Fruit fly (Drosophila melanogaster) whole organism, prepupa: ENCODE results near the gene mbm.

Source experiments
- Blimp-1 ChIP-seq: fragments of 200-800 bp; sonication (Bioruptor generic); optimal IDR thresholded peaks from 3 replicates; lab custom pipeline; 2017; ENCODE audit warnings: missing biosample characterization, missing genetic modification characterization, mild to moderate bottlenecking, moderate library complexity, missing genetic modification reagents
- CG10631 ChIP-seq: fragments of 200-800 bp; sonication (Bioruptor generic); optimal IDR thresholded peaks from 2 replicates; lab custom pipeline; 2016; ENCODE audit warnings: missing biosample characterization, missing genetic modification characterization
- CG10669 ChIP-seq: fragments of 200-800 bp; sonication (Bioruptor generic); optimal IDR thresholded peaks from 3 replicates; lab custom pipeline; 2018; ENCODE audit warnings: missing biosample characterization, mild to moderate bottlenecking, missing genetic modification characterization, moderate library complexity
- CG11294 ChIP-seq: fragments of 200-800 bp; sonication (Bioruptor generic); IDR thresholded peaks from 2 replicates; pipeline ENCODE4 v1.3.6; 2022; ENCODE audit warnings: missing biosample characterization, missing genetic modification characterization
- CG11762 ChIP-seq: fragments of 200-800 bp; sonication (Bioruptor generic); optimal IDR thresholded peaks from 3 replicates; lab custom pipeline; 2016; ENCODE audit warnings: missing biosample characterization, missing genetic modification characterization; ENCODE audit not compliant: insufficient read depth
- CG11902 ChIP-seq: fragments of 200-800 bp; sonication (Bioruptor generic); optimal IDR thresholded peaks from 3 replicates; lab custom pipeline; 2016; ENCODE audit warnings: missing biosample characterization, missing genetic modification characterization
- CG15336 ChIP-seq: fragments of 200-800 bp; sonication (Bioruptor generic); IDR thresholded peaks from 2 replicates; pipeline ENCODE4 v1.3.6; 2022; ENCODE audit warnings: missing biosample characterization, missing genetic modification characterization
- CG16779 ChIP-seq: fragments of 200-800 bp; sonication (Bioruptor generic); optimal IDR thresholded peaks from 3 replicates; lab custom pipeline; 2017; ENCODE audit warnings: missing biosample characterization, mild to moderate bottlenecking, missing genetic modification characterization
- CG3032 ChIP-seq: fragments of 200-800 bp; optimal IDR thresholded peaks from 2 replicates; lab custom pipeline; 2019; ENCODE audit warnings: missing biosample characterization, mild to moderate bottlenecking, missing genetic modification characterization, moderate library complexity
- CG34406 ChIP-seq: fragments of 200-800 bp; sonication (Bioruptor generic); optimal IDR thresholded peaks from 3 replicates; lab custom pipeline; 2016; ENCODE audit warnings: missing biosample characterization, missing genetic modification characterization
- CG4318 ChIP-seq: fragments of 200-800 bp; sonication (Bioruptor generic); optimal IDR thresholded peaks from 3 replicates; lab custom pipeline; 2017; ENCODE audit warnings: missing biosample characterization, mild to moderate bottlenecking, missing genetic modification characterization
- CG6276 ChIP-seq: fragments of 200-800 bp; sonication (Bioruptor generic); optimal IDR thresholded peaks from 2 replicates; lab custom pipeline; 2017; ENCODE audit warnings: missing biosample characterization, mild to moderate bottlenecking, missing genetic modification characterization
- CG6792 ChIP-seq: fragments of 200-800 bp; sonication (Bioruptor generic); optimal IDR thresholded peaks from 3 replicates; lab custom pipeline; 2016; ENCODE audit warnings: missing biosample characterization, missing genetic modification characterization
- CG6854 ChIP-seq: fragments of 200-800 bp; sonication (Bioruptor generic); optimal IDR thresholded peaks from 2 replicates; lab custom pipeline; 2017; ENCODE audit warnings: missing biosample characterization, mild to moderate bottlenecking, missing genetic modification characterization
- CG7368 ChIP-seq: fragments of 200-800 bp; sonication (Bioruptor generic); optimal IDR thresholded peaks from 3 replicates; lab custom pipeline; 2016; ENCODE audit warnings: missing biosample characterization, missing genetic modification characterization
- CG8119 ChIP-seq: fragments of 200-800 bp; sonication (Bioruptor generic); IDR thresholded peaks from 3 replicates; pipeline ENCODE4 v1.3.6; 2022; ENCODE audit warnings: missing biosample characterization, missing genetic modification characterization
- CG8319 ChIP-seq: fragments of 200-800 bp; sonication (Bioruptor generic); optimal IDR thresholded peaks from 3 replicates; lab custom pipeline; 2016; ENCODE audit warnings: missing biosample characterization, missing genetic modification characterization
- Eip78C ChIP-seq: fragments of 200-800 bp; sonication (Bioruptor generic); peaks from one replicate; lab custom pipeline; 2016; ENCODE audit warnings: missing biosample characterization, missing genetic modification characterization
- Eip93F ChIP-seq: fragments of 200-800 bp; sonication (Bioruptor generic); optimal IDR thresholded peaks from 2 replicates; lab custom pipeline; 2016; ENCODE audit warnings: missing biosample characterization, mild to moderate bottlenecking, missing genetic modification characterization
- Ets21C ChIP-seq: fragments of 200-800 bp; sonication (Bioruptor generic); optimal IDR thresholded peaks from 3 replicates; lab custom pipeline; 2016; ENCODE audit warnings: missing biosample characterization, missing genetic modification characterization
- Ets96B ChIP-seq: fragments of 200-800 bp; optimal IDR thresholded peaks from 2 replicates; lab custom pipeline; 2019; ENCODE audit warnings: missing biosample characterization, mild to moderate bottlenecking, missing genetic modification characterization, moderate library complexity
- Hr38 ChIP-seq: sonication (Bioruptor generic); optimal IDR thresholded peaks from 2 replicates; lab custom pipeline; 2016; ENCODE audit warnings: missing biosample characterization, missing genetic modification characterization
- Hr39 ChIP-seq: fragments of 200-800 bp; sonication (Bioruptor generic); optimal IDR thresholded peaks from 2 replicates; lab custom pipeline; 2016; ENCODE audit warnings: missing biosample characterization, missing genetic modification characterization
- Hr4 ChIP-seq: fragments of 200-800 bp; sonication (Bioruptor generic); optimal IDR thresholded peaks from 3 replicates; lab custom pipeline; 2016; ENCODE audit warnings: missing biosample characterization, missing genetic modification characterization
- Lpt ChIP-seq: fragments of 200-800 bp; sonication (Bioruptor generic); optimal IDR thresholded peaks from 3 replicates; lab custom pipeline; 2016; ENCODE audit warnings: missing biosample characterization, missing genetic modification characterization
- Met ChIP-seq: fragments of 200-800 bp; sonication (Bioruptor generic); optimal IDR thresholded peaks from 3 replicates; lab custom pipeline; 2016; ENCODE audit warnings: missing biosample characterization, missing genetic modification characterization
- Smox ChIP-seq: fragments of 200-800 bp; sonication (Bioruptor generic); optimal IDR thresholded peaks from 3 replicates; lab custom pipeline; 2016; ENCODE audit warnings: missing biosample characterization, missing genetic modification characterization
- Sox102F ChIP-seq: fragments of 200-800 bp; sonication (Bioruptor generic); optimal IDR thresholded peaks from 2 replicates; lab custom pipeline; 2016; ENCODE audit warnings: missing biosample characterization, mild to moderate bottlenecking, missing genetic modification characterization
- Sox15 ChIP-seq: fragments of 200-800 bp; sonication (Bioruptor generic); optimal IDR thresholded peaks from 3 replicates; lab custom pipeline; 2016; ENCODE audit warnings: missing biosample characterization, missing genetic modification characterization
- achi ChIP-seq: fragments of 200-800 bp; sonication (Bioruptor generic); optimal IDR thresholded peaks from 3 replicates; lab custom pipeline; 2016; ENCODE audit warnings: missing biosample characterization, missing genetic modification characterization
- cyc ChIP-seq: fragments of 200-800 bp; sonication (Bioruptor generic); optimal IDR thresholded peaks from 3 replicates; lab custom pipeline; 2016; ENCODE audit warnings: missing biosample characterization, missing genetic modification characterization
- dac ChIP-seq: fragments of 200-800 bp; sonication (Bioruptor generic); optimal IDR thresholded peaks from 2 replicates; lab custom pipeline; 2017; ENCODE audit warnings: missing biosample characterization, mild to moderate bottlenecking, missing genetic modification characterization
- dsx ChIP-seq: fragments of 200-800 bp; optimal IDR thresholded peaks from 3 replicates; lab custom pipeline; 2019; ENCODE audit warnings: missing biosample characterization, mild to moderate bottlenecking, missing genetic modification characterization, moderate library complexity; ENCODE audit not compliant: poor library complexity, severe bottlenecking
- eg ChIP-seq: fragments of 200-800 bp; sonication (Bioruptor generic); IDR thresholded peaks from 3 replicates; pipeline ENCODE4 v1.3.6; 2022; ENCODE audit warnings: missing biosample characterization, missing genetic modification characterization
- esn ChIP-seq: fragments of 200-800 bp; sonication (Bioruptor generic); optimal IDR thresholded peaks from 2 replicates; lab custom pipeline; 2016; ENCODE audit warnings: missing biosample characterization, mild to moderate bottlenecking, missing genetic modification characterization, moderate library complexity
- fd59A ChIP-seq: fragments of 200-800 bp; sonication (Bioruptor generic); optimal IDR thresholded peaks from 2 replicates; lab custom pipeline; 2017; ENCODE audit warnings: missing biosample characterization, mild to moderate bottlenecking, missing genetic modification characterization, missing genetic modification reagents
- fd85E ChIP-seq: fragments of 200-800 bp; sonication (Bioruptor generic); optimal IDR thresholded peaks from 3 replicates; lab custom pipeline; 2016; ENCODE audit warnings: missing biosample characterization, missing genetic modification characterization
- fkh ChIP-seq: fragments of 200-800 bp; sonication (Bioruptor generic); optimal IDR thresholded peaks from 3 replicates; lab custom pipeline; 2017; ENCODE audit warnings: missing biosample characterization, mild to moderate bottlenecking, missing genetic modification characterization, moderate library complexity
- lz ChIP-seq: fragments of 200-800 bp; sonication (Bioruptor generic); optimal IDR thresholded peaks from 3 replicates; lab custom pipeline; 2016; ENCODE audit warnings: missing biosample characterization, missing genetic modification characterization
- net ChIP-seq: fragments of 200-800 bp; sonication (Bioruptor generic); optimal IDR thresholded peaks from 3 replicates; lab custom pipeline; 2016; ENCODE audit warnings: missing biosample characterization, missing genetic modification characterization
- pdm3 ChIP-seq: fragments of 200-800 bp; sonication (Bioruptor generic); optimal IDR thresholded peaks from 3 replicates; lab custom pipeline; 2016; ENCODE audit warnings: missing biosample characterization, missing genetic modification characterization
- spab ChIP-seq: fragments of 200-800 bp; sonication (Bioruptor generic); optimal IDR thresholded peaks from 2 replicates; lab custom pipeline; 2017; ENCODE audit warnings: missing biosample characterization, mild to moderate bottlenecking, missing genetic modification characterization, missing genetic modification reagents
- ss ChIP-seq, 2 experiments: fragments of 200-800 bp; sonication (Bioruptor generic); optimal IDR thresholded peaks; 2 replicates in 1 of 2; 3 replicates in 1 of 2; lab custom pipeline; 2017 to 2018; ENCODE audit warnings: mild to moderate bottlenecking in 2 of 2, missing biosample characterization in 2 of 2, missing genetic modification characterization in 2 of 2, moderate library complexity in 1 of 2
- svp ChIP-seq: fragments of 200-800 bp; sonication (Bioruptor generic); peaks from one replicate; lab custom pipeline; 2016; ENCODE audit warnings: missing biosample characterization, missing genetic modification characterization
- topi ChIP-seq: fragments of 200-800 bp; sonication (Bioruptor generic); optimal IDR thresholded peaks from 3 replicates; lab custom pipeline; 2016; ENCODE audit warnings: missing biosample characterization, missing genetic modification characterization
- vri ChIP-seq: fragments of 200-800 bp; sonication (Bioruptor generic); optimal IDR thresholded peaks from 3 replicates; lab custom pipeline; 2016; ENCODE audit warnings: missing biosample characterization, mild to moderate bottlenecking, missing genetic modification characterization

The mbm gene

DNA sequence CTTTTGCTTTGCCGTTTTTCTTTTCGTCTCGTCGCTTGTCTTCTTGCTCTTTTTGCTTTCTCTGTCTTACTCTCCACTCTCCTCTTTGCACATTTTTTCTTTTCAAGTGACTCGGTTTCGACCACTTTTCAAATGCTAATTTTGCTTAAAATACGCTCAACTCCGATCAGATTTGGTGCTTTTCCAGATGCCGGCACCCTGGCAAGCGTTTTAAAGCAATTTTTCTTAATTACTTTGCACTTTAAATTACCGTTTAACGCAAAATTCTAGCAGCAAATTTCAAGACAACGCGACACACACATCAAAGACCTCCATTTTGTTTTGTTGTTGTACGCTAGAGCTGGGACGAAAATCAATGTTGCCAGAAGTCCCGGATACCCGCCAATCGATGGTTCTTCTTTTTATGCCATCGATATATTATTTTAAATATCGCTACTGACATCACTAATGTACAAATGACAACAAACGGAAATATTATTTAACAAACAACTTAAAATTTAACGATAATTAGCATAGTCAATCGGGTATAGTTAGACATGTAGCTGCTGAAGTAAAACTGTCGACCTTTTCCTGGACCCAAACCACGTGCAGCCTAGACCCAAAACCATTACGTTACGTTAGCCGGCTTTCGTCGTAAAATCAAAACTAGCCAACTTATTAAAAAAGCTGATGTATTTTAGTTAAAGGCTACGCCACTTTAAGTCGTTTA, 22.9 kb downstream of the mbm start, which contains the start of gene kis (continued):
- TF ChIP-seq CG6792 (GFP tag; lab: Kevin White, UChicago) (no peak), Ets21C (GFP tag; lab: Kevin White, UChicago) (no peak), dsx (peak; percentile 25), CG10669 (GFP tag; lab: Kevin White, UChicago) (no peak), cyc (GFP tag; lab: Kevin White, UChicago) (no peak), CG15336 (GFP tag; lab: Robert Waterston, UW) (no peak), CG11762 (GFP tag; lab: Kevin White, UChicago) (no peak), CG8319 (GFP tag; lab: Kevin White, UChicago) (no peak), net (GFP tag; lab: Kevin White, UChicago) (peak; percentile 19)

DNA sequence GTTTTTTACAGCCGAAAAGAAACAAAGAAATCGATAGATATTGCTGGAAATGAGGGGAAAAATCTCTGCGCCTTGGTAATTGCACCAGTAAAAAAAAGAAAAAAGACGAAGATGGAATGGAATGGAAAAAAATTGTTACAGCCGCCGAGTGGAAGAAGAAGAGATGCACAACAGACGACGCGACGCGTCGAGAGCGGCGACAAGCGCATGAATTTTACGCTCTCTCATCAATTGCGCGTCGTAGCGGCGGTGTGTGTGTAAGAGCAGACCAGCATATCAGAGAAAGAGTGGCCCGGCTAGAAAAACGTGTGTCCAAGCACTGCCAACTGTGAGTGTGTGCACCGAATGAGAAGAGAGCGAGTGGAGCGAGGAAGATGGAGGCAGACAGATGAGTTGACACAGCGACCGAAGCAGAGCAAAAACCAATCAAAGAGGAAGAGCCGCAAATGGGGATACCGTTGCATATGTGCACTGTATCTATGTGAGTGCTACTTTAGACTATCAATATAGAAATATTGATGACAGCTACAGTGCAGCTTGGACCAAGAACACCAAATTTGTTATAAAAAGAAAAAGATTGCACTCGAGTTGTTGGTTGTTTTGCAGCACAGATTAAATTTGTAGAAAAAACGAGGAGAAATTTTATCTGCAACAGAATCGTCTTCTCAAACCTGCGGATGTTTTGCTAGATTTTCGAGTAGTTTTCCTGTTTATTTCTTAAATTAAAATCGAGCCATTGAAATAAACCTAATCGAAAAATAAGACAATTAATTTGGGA, 24.3 kb downstream of the mbm start:
- peak; percentile 64; the same call in 2 of the 3 replicates for TF ChIP-seq eg (GFP tag; lab: Robert Waterston, UW)
- peak; percentile 68 to 76 for TF ChIP-seq ss (GFP tag; optimal IDR thresholded peaks at IDR 0.05; lab: Kevin White, UChicago)
- TF ChIP-seq pdm3 (GFP tag; lab: Kevin White, UChicago), result peak; percentile 75
- TF ChIP-seq Lpt (GFP tag; lab: Kevin White, UChicago), result peak; percentile 25
- TF ChIP-seq Hr4 (GFP tag; lab: Kevin White, UChicago), result peak; percentile 85
- peak; percentile 44 for TF ChIP-seq CG11762 (GFP tag; lab: Kevin White, UChicago)
- peak; percentile 67 for TF ChIP-seq svp (GFP tag; lab: Kevin White, UChicago)
- no peak for TF ChIP-seq vri (GFP tag; lab: Kevin White, UChicago)
- peak; percentile 68 for TF ChIP-seq achi (GFP tag; lab: Kevin White, UChicago)
- TF ChIP-seq cyc (GFP tag; lab: Kevin White, UChicago), result peak; percentile 39
- no peak for TF ChIP-seq CG11902 (GFP tag; lab: Kevin White, UChicago)
- peak; percentile 23 for TF ChIP-seq dsx
- peak; percentile 71 for TF ChIP-seq CG8119 (GFP tag; lab: Robert Waterston, UW)
- peak; percentile 48 for TF ChIP-seq Ets96B
- no peak for TF ChIP-seq Smox (GFP tag; lab: Kevin White, UChicago)
- TF ChIP-seq CG6792 (GFP tag; lab: Kevin White, UChicago), result peak; percentile 6
- TF ChIP-seq Hr39, result peak; percentile 23
- peak; percentile 26 for TF ChIP-seq CG3032 (tag; lab: Kevin White, UChicago)
- TF ChIP-seq fkh, result peak; percentile 65
- TF ChIP-seq Sox15 (GFP tag; lab: Kevin White, UChicago), result no peak
- TF ChIP-seq CG10669 (GFP tag; lab: Kevin White, UChicago), result peak; percentile 57
- TF ChIP-seq fd59A, result peak; percentile 14
- no peak for TF ChIP-seq Eip93F
- TF ChIP-seq CG10631 (GFP tag; lab: Kevin White, UChicago), result peak; percentile 46
- TF ChIP-seq fd85E (GFP tag; lab: Kevin White, UChicago), result no peak
- TF ChIP-seq CG11294, result peak; percentile 54; the same call in 1 of the 2 replicates
- peak; percentile 4 for TF ChIP-seq lz
- TF ChIP-seq esn (GFP tag; lab: Kevin White, UChicago), result peak; percentile 21
- TF ChIP-seq CG34406 (GFP tag; lab: Kevin White, UChicago), result peak; percentile 10
- peak; percentile 34 for TF ChIP-seq CG7368 (GFP tag; lab: Kevin White, UChicago)
- peak; percentile 67 for TF ChIP-seq CG6276 (GFP tag; lab: Kevin White, UChicago)
- TF ChIP-seq Met (GFP tag; lab: Kevin White, UChicago), result peak; percentile 48
- TF ChIP-seq spab, result peak; percentile 35
- peak; percentile 74 for TF ChIP-seq CG4318 (GFP tag; lab: Kevin White, UChicago)
- TF ChIP-seq dac (GFP tag; lab: Kevin White, UChicago), result peak; percentile 61
- TF ChIP-seq topi (GFP tag; lab: Kevin White, UChicago), result peak; percentile 28
- TF ChIP-seq Blimp-1 (GFP tag; lab: Kevin White, UChicago), result no peak
- peak; percentile 54 for TF ChIP-seq CG16779 (tag; lab: Kevin White, UChicago)
- no peak for TF ChIP-seq Sox102F
- TF ChIP-seq Eip78C (GFP tag; lab: Kevin White, UChicago), result peak; percentile 91
- TF ChIP-seq CG6854, result peak; percentile 56
- peak; percentile 63 for TF ChIP-seq net (GFP tag; lab: Kevin White, UChicago)
- no peak for TF ChIP-seq Hr38 (GFP tag; lab: Kevin White, UChicago)
